Fruit fly (Drosophila melanogaster) whole organism, embryonic: ENCODE results near the gene CG13049.

Source experiments
- Bteb2 ChIP-seq: fragments of 200-800 bp; sonication (Bioruptor generic); optimal IDR thresholded peaks from 2 replicates; lab custom pipeline; 2016; ENCODE audit warnings: missing biosample characterization, missing genetic modification characterization
- CG10209 ChIP-seq: fragments of 200-800 bp; sonication (Bioruptor generic); optimal IDR thresholded peaks from 3 replicates; lab custom pipeline; 2017; ENCODE audit warnings: missing biosample characterization, mild to moderate bottlenecking, missing genetic modification characterization, missing genetic modification reagents
- CG18476 ChIP-seq: fragments of 200-800 bp; sonication (Bioruptor generic); optimal IDR thresholded peaks from 2 replicates; lab custom pipeline; 2016; ENCODE audit warnings: missing biosample characterization, mild to moderate bottlenecking, missing genetic modification characterization
- CG3163 ChIP-seq: fragments of 200-800 bp; sonication (Bioruptor generic); optimal IDR thresholded peaks from 3 replicates; lab custom pipeline; 2016; ENCODE audit warnings: missing biosample characterization, missing genetic modification characterization
- Dll ChIP-seq: fragments of 200-800 bp; sonication (Bioruptor generic); IDR thresholded peaks from 4 replicates; pipeline ENCODE4 v1.3.6; 2022; ENCODE audit warnings: missing biosample characterization, missing genetic modification characterization; ENCODE audit not compliant: partially characterized antibody
- H2.0 ChIP-seq: fragments of 200-800 bp; sonication (Bioruptor generic); IDR thresholded peaks from 2 replicates; pipeline ENCODE4 v1.3.6; 2022; ENCODE audit warnings: missing biosample characterization, missing genetic modification characterization
- Hmx ChIP-seq: fragments of 200-800 bp; sonication (Bioruptor generic); optimal IDR thresholded peaks from 2 replicates; lab custom pipeline; 2016; ENCODE audit warnings: missing biosample characterization, missing genetic modification characterization
- Ravus ChIP-seq: fragments of 200-800 bp; sonication (Bioruptor generic); IDR thresholded peaks from 2 replicates; pipeline ENCODE4 v1.3.6; 2022; ENCODE audit warnings: missing biosample characterization, missing genetic modification characterization
- Taf1 ChIP-seq: fragments of 200-800 bp; sonication (Bioruptor generic); IDR thresholded peaks from 2 replicates; pipeline ENCODE4 v1.3.6; 2022; ENCODE audit warnings: missing biosample characterization, missing genetic modification characterization
- ap ChIP-seq: fragments of 200-800 bp; sonication (Bioruptor generic); IDR thresholded peaks from 2 replicates; pipeline ENCODE4 v1.3.6; 2022; ENCODE audit warnings: missing biosample characterization, missing genetic modification characterization
- gt ChIP-seq: fragments of 200-800 bp; sonication (Bioruptor generic); IDR thresholded peaks from 2 replicates; pipeline ENCODE4 v1.3.6; 2022; ENCODE audit warnings: missing biosample characterization, missing genetic modification characterization
- pan ChIP-seq, 4 experiments: fragments of >200 bp in 3 of 4; fragments of 200-800 bp in 1 of 4; sonication (Bioruptor generic) in 1 of 4; optimal IDR thresholded peaks in 3 of 4; IDR thresholded peaks in 1 of 4; 2 replicates each; pipeline versions ENCODE4 v1.3.6 to Lab custom; 2017 to 2022; ENCODE audit warnings: missing biosample characterization in 2 of 4, missing genetic modification characterization in 2 of 4, mixed read lengths in 1 of 4
- trh ChIP-seq: fragments of 200-800 bp; sonication (Bioruptor generic); optimal IDR thresholded peaks from 2 replicates; lab custom pipeline; 2016; ENCODE audit warnings: missing biosample characterization, missing genetic modification characterization

- no peak for TF ChIP-seq CG18476 (GFP tag; lab: Kevin White, UChicago)
- no peak for TF ChIP-seq CG10209
- no peak for TF ChIP-seq CG3163 (GFP tag; lab: Kevin White, UChicago)
- TF ChIP-seq trh (GFP tag; lab: Kevin White, UChicago) = no peak
- TF ChIP-seq ap (GFP tag; lab: Robert Waterston, UW) = no peak
- TF ChIP-seq Bteb2 = no peak
- no peak for TF ChIP-seq pan (optimal IDR thresholded peaks at IDR 0.05; lab: Kevin White, UChicago)
- no peak for TF ChIP-seq pan (GFP tag; optimal IDR thresholded peaks at IDR 0.05 in 1 of 2, IDR thresholded peaks at IDR 0.05 in 1 of 2)
- no peak for TF ChIP-seq Dll (GFP tag; lab: Robert Waterston, UW)
- no peak for TF ChIP-seq Ravus (GFP tag; lab: Robert Waterston, UW)
- no peak for TF ChIP-seq Hmx (GFP tag; lab: Kevin White, UChicago)
- TF ChIP-seq Taf1 (GFP tag; lab: Robert Waterston, UW) = no peak
- TF ChIP-seq gt = no peak
- no peak for TF ChIP-seq H2.0 (GFP tag; lab: Robert Waterston, UW)
Observed at dm6 chr3L:16265000-16265399, 16.7 kb downstream of the CG13049 start, which contains the start of the genes CG13051 and CG13069.
